ENCODE assay signal across 5 worm cellular contexts in the genomic region with DNA sequence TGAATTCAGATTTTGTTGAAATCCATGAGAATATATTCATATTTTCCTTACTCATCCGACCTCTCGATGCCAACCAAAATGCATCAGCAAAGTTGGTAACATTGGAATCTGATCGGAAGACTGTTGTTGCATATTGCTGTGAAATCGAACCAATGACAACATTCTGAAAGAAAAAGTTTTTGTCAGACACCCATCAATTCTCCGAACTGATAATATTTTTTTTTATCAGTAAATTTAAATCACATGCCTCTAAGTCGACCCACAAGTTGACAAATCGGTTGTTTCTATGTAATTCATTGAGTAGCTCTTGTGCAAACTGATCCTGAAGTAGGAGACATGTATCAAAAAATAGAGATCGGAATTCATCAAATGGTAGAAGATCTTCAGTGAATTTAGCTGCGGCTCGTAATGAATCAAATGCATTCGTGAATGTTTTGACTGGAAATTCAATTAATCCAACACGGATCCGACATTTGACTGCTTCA.
TF ChIP-seq lines count a peak whose summit lies in the region.

A gene (plus strand): TSS at position 435 of the 485 bp plus-strand sequence.

TF ChIP-seq in whole organism, L1 larva, 84 proteins besides CTCF, POLR2A, EP300 and RAD21:
- TF ChIP-seq swsn-7 (tag; optimal IDR thresholded peaks at IDR 0.05; lab: Kevin White, UChicago) = no peak
- peak; percentile 55 for TF ChIP-seq elt-2 (tag; optimal IDR thresholded peaks at IDR 0.05; lab: Kevin White, UChicago)
- no peak for TF ChIP-seq alr-1 (tag; optimal IDR thresholded peaks at IDR 0.05; lab: Kevin White, UChicago; ENCODE audit: borderline replicate concordance)
TF ChIP-seq in whole organism, L1 larva: peak in this region for 1.

TF ChIP-seq in whole organism, L2 larva, 48 proteins besides CTCF, POLR2A, EP300 and RAD21:
- TF ChIP-seq fos-1 (tag; optimal IDR thresholded peaks at IDR 0.05; lab: Kevin White, UChicago) = peak; percentile 47
- no peak for TF ChIP-seq unc-55 (GFP tag; optimal IDR thresholded peaks at IDR 0.05; lab: Kevin White, UChicago)

TF ChIP-seq in whole organism, L3 larva, 47 proteins besides CTCF, POLR2A, EP300 and RAD21:
- TF ChIP-seq elt-2 (tag; optimal IDR thresholded peaks at IDR 0.05; lab: Kevin White, UChicago) (peak; percentile 74), unc-62 (GFP tag; optimal IDR thresholded peaks at IDR 0.05; lab: Kevin White, UChicago) (no peak), pqm-1 (tag; optimal IDR thresholded peaks at IDR 0.05; lab: Kevin White, UChicago) (peak; percentile 56)

TF ChIP-seq in whole organism, L4 larva, 104 proteins besides CTCF, POLR2A, EP300 and RAD21:
- peak; percentile 75 for TF ChIP-seq dmd-6 (GFP tag; IDR thresholded peaks at IDR 0.05; lab: Robert Waterston, UW)
- TF ChIP-seq hlh-11 (tag; optimal IDR thresholded peaks at IDR 0.05; lab: Kevin White, UChicago) = peak; percentile 42
- peak; percentile 56 for TF ChIP-seq dve-1 (tag; optimal IDR thresholded peaks at IDR 0.05; lab: Kevin White, UChicago; ENCODE audit: insufficient read depth)
- TF ChIP-seq daf-16 (GFP tag; optimal IDR thresholded peaks at IDR 0.05; lab: Kevin White, UChicago) = no peak
- peak; percentile 60 for TF ChIP-seq daf-16 (tag; optimal IDR thresholded peaks at IDR 0.05; lab: Kevin White, UChicago)
- no peak for TF ChIP-seq dpl-1 (GFP tag; optimal IDR thresholded peaks at IDR 0.05; lab: Kevin White, UChicago)
- peak in 1 of 2 experiments; percentile 2 for TF ChIP-seq unc-62 (GFP tag; optimal IDR thresholded peaks at IDR 0.05 in 1 of 2; lab: Kevin White, UChicago)
- TF ChIP-seq unc-62 (tag; optimal IDR thresholded peaks at IDR 0.05; lab: Kevin White, UChicago) = no peak
- TF ChIP-seq T26A8.4 (GFP tag; IDR thresholded peaks at IDR 0.05; lab: Robert Waterston, UW) = no peak

TF ChIP-seq in whole organism, young adult, 124 proteins besides CTCF, POLR2A, EP300 and RAD21:
- no peak for TF ChIP-seq madf-8 (GFP tag; conservative IDR thresholded peaks at IDR 0.05; lab: Robert Waterston, UW)
- TF ChIP-seq lsl-1 (GFP tag; optimal IDR thresholded peaks at IDR 0.05; lab: Kevin White, UChicago) = no peak
- peak; percentile 52 for TF ChIP-seq nhr-80 (tag; optimal IDR thresholded peaks at IDR 0.05; lab: Kevin White, UChicago)
- TF ChIP-seq Y53G8AR.9 (GFP tag; conservative IDR thresholded peaks at IDR 0.05; lab: Robert Waterston, UW) = 0 out of 2 replicates have a peak, but pooled peaks have one; percentile 8
- no peak for TF ChIP-seq F55B11.4 (tag; optimal IDR thresholded peaks at IDR 0.05; lab: Kevin White, UChicago; ENCODE audit: borderline replicate concordance, insufficient read depth)
- TF ChIP-seq dox-1 (GFP tag; IDR thresholded peaks at IDR 0.05; lab: Robert Waterston, UW) = peak; percentile 23; the same call in 1 of the 2 replicates
- TF ChIP-seq tlf-1 (GFP tag; optimal IDR thresholded peaks at IDR 0.05; lab: Kevin White, UChicago) = no peak
- TF ChIP-seq nfyb-1 (GFP tag; IDR thresholded peaks at IDR 0.05; lab: Robert Waterston, UW) = 0 out of 2 replicates have a peak, but pooled peaks have one; percentile 23
